Worm (Caenorhabditis elegans) whole organism, L3 larva: ENCODE results near the gene sra-12.
A peak's percentile ranks its signal among the peaks of the same experiment; 100 is the strongest.

Experiments used
- R02D3.7 ChIP-seq: fragments of 150-350 bp; optimal IDR thresholded peaks from 2 replicates; lab custom pipeline; 2014; ENCODE audit warnings: missing biosample characterization, missing genetic modification characterization
- ZK546.5 ChIP-seq: sonication (generic microtip); optimal IDR thresholded peaks from 2 replicates; lab custom pipeline; 2017; ENCODE audit warnings: missing biosample characterization, missing genetic modification characterization
- aly-2 ChIP-seq: fragments of 150-350 bp; optimal IDR thresholded peaks from 2 replicates; lab custom pipeline; 2014; ENCODE audit warnings: missing biosample characterization, missing genetic modification characterization
- ama-1 ChIP-seq: fragments of 150-350 bp; optimal IDR thresholded peaks from 2 replicates; lab custom pipeline; 2018
- ceh-28 ChIP-seq: fragments of 150-350 bp; optimal IDR thresholded peaks from 2 replicates; lab custom pipeline; 2014; ENCODE audit warnings: missing biosample characterization, missing genetic modification reagents, missing genetic modification characterization
- ceh-82 ChIP-seq: fragments of 150-350 bp; optimal IDR thresholded peaks from 2 replicates; lab custom pipeline; 2014; ENCODE audit warnings: missing biosample characterization, missing genetic modification characterization
- daf-12 ChIP-seq: fragments of 150-350 bp; optimal IDR thresholded peaks from 2 replicates; lab custom pipeline; 2014; ENCODE audit warnings: missing biosample characterization, missing genetic modification reagents, missing genetic modification characterization
- egl-5 ChIP-seq: fragments of 150-350 bp; optimal IDR thresholded peaks from 2 replicates; lab custom pipeline; 2017; ENCODE audit warnings: missing biosample characterization, missing genetic modification reagents, missing genetic modification characterization, inconsistent platforms
- elt-1 ChIP-seq: fragments of 150-350 bp; optimal IDR thresholded peaks from 2 replicates; lab custom pipeline; 2014; ENCODE audit warnings: missing biosample characterization, missing genetic modification characterization
- elt-2 ChIP-seq: sonication (generic microtip); optimal IDR thresholded peaks from 2 replicates; lab custom pipeline; 2016; ENCODE audit warnings: missing genetic modification reagents, mild to moderate bottlenecking, missing genetic modification characterization, missing compliant biosample characterization
- fkh-10 ChIP-seq: sonication (generic microtip); optimal IDR thresholded peaks from 2 replicates; lab custom pipeline; 2017; ENCODE audit warnings: missing biosample characterization, missing genetic modification reagents, missing genetic modification characterization
- fkh-2 ChIP-seq: fragments of 150-350 bp; optimal IDR thresholded peaks from 2 replicates; lab custom pipeline; 2014; ENCODE audit warnings: missing biosample characterization, missing genetic modification reagents, missing genetic modification characterization
- fos-1 ChIP-seq: fragments of 150-350 bp; optimal IDR thresholded peaks from 2 replicates; lab custom pipeline; 2014; ENCODE audit warnings: missing biosample characterization, missing genetic modification characterization
- hmg-11 ChIP-seq: sonication (generic microtip); optimal IDR thresholded peaks from 2 replicates; lab custom pipeline; 2016; ENCODE audit warnings: missing genetic modification characterization, missing compliant biosample characterization
- lin-39 ChIP-seq: fragments of 150-350 bp; optimal IDR thresholded peaks from 2 replicates; lab custom pipeline; 2018; ENCODE audit warnings: missing biosample characterization, missing genetic modification reagents, missing genetic modification characterization
- lsy-12 ChIP-seq: sonication (generic microtip); optimal IDR thresholded peaks from 2 replicates; lab custom pipeline; 2016; ENCODE audit warnings: mild to moderate bottlenecking, missing genetic modification characterization, missing compliant biosample characterization
- mdl-1 ChIP-seq: fragments of 150-350 bp; optimal IDR thresholded peaks from 2 replicates; lab custom pipeline; 2014; ENCODE audit warnings: missing biosample characterization, missing genetic modification characterization
- mml-1 ChIP-seq: fragments of 150-350 bp; sonication (generic microtip); optimal IDR thresholded peaks from 3 replicates; lab custom pipeline; 2014; ENCODE audit warnings: missing biosample characterization, missing genetic modification characterization
- nfya-1 ChIP-seq: sonication (generic microtip); optimal IDR thresholded peaks from 2 replicates; lab custom pipeline; 2017; ENCODE audit warnings: missing genetic modification characterization, mild to moderate bottlenecking, missing compliant biosample characterization, antibody characterized with exemption, moderate library complexity; ENCODE audit not compliant: insufficient read depth
- nhr-11 ChIP-seq: fragments of 150-350 bp; optimal IDR thresholded peaks from 2 replicates; lab custom pipeline; 2014; ENCODE audit warnings: missing biosample characterization, missing genetic modification characterization
- nhr-23 ChIP-seq: fragments of 150-350 bp; optimal IDR thresholded peaks from 2 replicates; lab custom pipeline; 2014; ENCODE audit warnings: missing biosample characterization, missing genetic modification reagents, missing genetic modification characterization
- nhr-237 ChIP-seq: fragments of 150-350 bp; optimal IDR thresholded peaks from 2 replicates; lab custom pipeline; 2014; ENCODE audit warnings: missing biosample characterization, missing genetic modification characterization
- nhr-25 ChIP-seq: sonication (generic microtip); optimal IDR thresholded peaks from 2 replicates; lab custom pipeline; 2017; ENCODE audit warnings: missing biosample characterization, missing genetic modification characterization
- nhr-43 ChIP-seq: sonication (generic microtip); optimal IDR thresholded peaks from 2 replicates; lab custom pipeline; 2016; ENCODE audit warnings: mild to moderate bottlenecking, missing genetic modification characterization, missing compliant biosample characterization; ENCODE audit not compliant: poor library complexity, severe bottlenecking
- nhr-67 ChIP-seq: fragments of 150-350 bp; optimal IDR thresholded peaks from 2 replicates; lab custom pipeline; 2014; ENCODE audit warnings: missing biosample characterization, missing genetic modification characterization
- nhr-76 ChIP-seq: fragments of 150-350 bp; sonication (generic microtip); optimal IDR thresholded peaks from 5 replicates; lab custom pipeline; 2014; ENCODE audit warnings: missing biosample characterization, missing genetic modification characterization
- nhr-77 ChIP-seq: fragments of 150-350 bp; optimal IDR thresholded peaks from 2 replicates; lab custom pipeline; 2014; ENCODE audit warnings: missing biosample characterization, missing genetic modification characterization
- pha-4 ChIP-seq: fragments of 150-350 bp; optimal IDR thresholded peaks from 2 replicates; lab custom pipeline; 2014; ENCODE audit warnings: missing biosample characterization, missing genetic modification reagents, missing genetic modification characterization
- pqm-1 ChIP-seq: fragments of 150-350 bp; optimal IDR thresholded peaks from 2 replicates; lab custom pipeline; 2017; ENCODE audit warnings: missing biosample characterization, missing genetic modification characterization, inconsistent platforms
- snpc-4 ChIP-seq: fragments of 150-350 bp; optimal IDR thresholded peaks from 2 replicates; lab custom pipeline; 2014; ENCODE audit warnings: missing biosample characterization, missing genetic modification characterization
- tbx-2 ChIP-seq: sonication (generic microtip); optimal IDR thresholded peaks from 2 replicates; lab custom pipeline; 2016; ENCODE audit warnings: mild to moderate bottlenecking, missing genetic modification characterization, missing compliant biosample characterization
- unc-39 ChIP-seq: sonication (generic microtip); optimal IDR thresholded peaks from 4 replicates; lab custom pipeline; 2017; ENCODE audit warnings: missing biosample characterization, missing genetic modification characterization
- zag-1 ChIP-seq: fragments of 150-350 bp; optimal IDR thresholded peaks from 2 replicates; lab custom pipeline; 2014; ENCODE audit warnings: missing biosample characterization, missing genetic modification characterization
- ztf-11 ChIP-seq: fragments of 150-350 bp; optimal IDR thresholded peaks from 2 replicates; lab custom pipeline; 2014; ENCODE audit warnings: missing biosample characterization, missing genetic modification characterization
- ztf-4 ChIP-seq: fragments of 150-350 bp; optimal IDR thresholded peaks from 2 replicates; lab custom pipeline; 2014; ENCODE audit warnings: missing biosample characterization, missing genetic modification characterization

The sra-12 gene

ce11 chrII:10868670-10869246, 35.5 kb downstream of the sra-12 start, which contains the start of the genes gmps-1 and cap-2 (continued):
- TF ChIP-seq nhr-11 (tag; lab: Kevin White, UChicago) (peak; percentile 74), ZK546.5 (peak; percentile 54), nhr-76 (tag; lab: Kevin White, UChicago) (no peak), daf-12 (tag; lab: Kevin White, UChicago) (no peak)

ce11 chrII:10867219-10867618, 37.1 kb downstream of the sra-12 start:
- no peak for TF ChIP-seq lsy-12 (tag; lab: Kevin White, UChicago)
- peak; percentile 43 for TF ChIP-seq nfya-1
- no peak for TF ChIP-seq nhr-77 (tag; lab: Kevin White, UChicago)
- TF ChIP-seq ztf-11 (tag; lab: Kevin White, UChicago), result no peak
- no peak for TF ChIP-seq daf-12 (tag; lab: Kevin White, UChicago)
- no peak for TF ChIP-seq nhr-25 (tag; lab: Kevin White, UChicago)
- peak; percentile 55 for TF ChIP-seq elt-2 (tag; lab: Kevin White, UChicago)
- no peak for TF ChIP-seq unc-39 (tag; lab: Kevin White, UChicago)
- no peak for TF ChIP-seq fkh-10 (GFP tag; lab: Kevin White, UChicago)
- TF ChIP-seq ceh-82 (tag; lab: Kevin White, UChicago), result no peak
- no peak for TF ChIP-seq ztf-4 (tag; lab: Kevin White, UChicago)
- peak; percentile 35 for TF ChIP-seq hmg-11 (tag; lab: Kevin White, UChicago)
- TF ChIP-seq nhr-67 (tag; lab: Kevin White, UChicago), result no peak
- no peak for TF ChIP-seq snpc-4 (tag; lab: Kevin White, UChicago)
- TF ChIP-seq mdl-1 (tag; lab: Kevin White, UChicago), result no peak
- TF ChIP-seq R02D3.7 (tag; lab: Kevin White, UChicago), result no peak
- TF ChIP-seq ceh-28 (tag; lab: Kevin White, UChicago), result no peak
- no peak for TF ChIP-seq mml-1 (tag; lab: Kevin White, UChicago)
- peak; percentile 57 for TF ChIP-seq pha-4 (tag; lab: Kevin White, UChicago)
- no peak for TF ChIP-seq tbx-2 (tag; lab: Kevin White, UChicago)
- TF ChIP-seq nhr-23 (tag; lab: Kevin White, UChicago), result no peak
- TF ChIP-seq ama-1 (lab: Kevin White, UChicago), result no peak
- TF ChIP-seq zag-1 (tag; lab: Kevin White, UChicago), result no peak
- TF ChIP-seq pqm-1 (tag; lab: Kevin White, UChicago), result peak; percentile 64
- no peak for TF ChIP-seq elt-1 (tag; lab: Kevin White, UChicago)

ce11 chrII:10862749-10863656, 41.3 kb downstream of the sra-12 start:
- TF ChIP-seq hmg-11 (tag; lab: Kevin White, UChicago) (peak; percentile 58), lin-39 (tag; lab: Kevin White, UChicago) (no peak), nhr-67 (tag; lab: Kevin White, UChicago) (no peak), nhr-25 (tag; lab: Kevin White, UChicago) (peak; percentile 55), fkh-2 (no peak), ama-1 (lab: Kevin White, UChicago) (no peak), nhr-237 (no peak)

ce11 chrII:10861723-10862486, 42.4 kb downstream of the sra-12 start:
- peak; percentile 32 for TF ChIP-seq nhr-43 (tag; lab: Kevin White, UChicago)
- peak; percentile 3 for TF ChIP-seq nfya-1
- TF ChIP-seq pqm-1 (tag; lab: Kevin White, UChicago), result peak; percentile 23
- peak; percentile 78 for TF ChIP-seq elt-1 (tag; lab: Kevin White, UChicago)
- peak; percentile 80 for TF ChIP-seq nhr-25 (tag; lab: Kevin White, UChicago)
- no peak for TF ChIP-seq egl-5 (tag; lab: Kevin White, UChicago)
- no peak for TF ChIP-seq aly-2
- peak; percentile 28 for TF ChIP-seq lin-39 (tag; lab: Kevin White, UChicago)
- TF ChIP-seq fos-1 (tag; lab: Kevin White, UChicago), result no peak
- TF ChIP-seq elt-2 (tag; lab: Kevin White, UChicago), result peak; percentile 85
- TF ChIP-seq nhr-23 (tag; lab: Kevin White, UChicago), result peak; percentile 1
